Worm (Caenorhabditis elegans): ENCODE data around the gene arrd-12.
A peak's percentile ranks its signal among the peaks of the same experiment; 100 is the strongest.

ce11 chrII:13813413-13813812 lies 47.4 kb downstream of the arrd-12 start:
- TF ChIP-seq elt-3 (tag; optimal IDR thresholded peaks at IDR 0.05), result no peak
- TF ChIP-seq unc-62 (GFP tag; optimal IDR thresholded peaks at IDR 0.05), result no peak
- peak; percentile 69 for TF ChIP-seq ces-1 (GFP tag; optimal IDR thresholded peaks at IDR 0.05)
- no peak for TF ChIP-seq elt-1 (tag; optimal IDR thresholded peaks at IDR 0.05; ENCODE audit: borderline replicate concordance, insufficient read depth)
- TF ChIP-seq unc-39 (tag; optimal IDR thresholded peaks at IDR 0.05), result no peak
- TF ChIP-seq nhr-237 (tag; optimal IDR thresholded peaks at IDR 0.05), result no peak
- no peak for TF ChIP-seq bed-3 (GFP tag; optimal IDR thresholded peaks at IDR 0.05)
- TF ChIP-seq mep-1 (tag; optimal IDR thresholded peaks at IDR 0.05), result no peak
- TF ChIP-seq ham-2 (GFP tag; optimal IDR thresholded peaks at IDR 0.05), result no peak
- no peak for TF ChIP-seq nhr-76 (tag; optimal IDR thresholded peaks at IDR 0.05)
- TF ChIP-seq cnd-1 (tag; optimal IDR thresholded peaks at IDR 0.05), result no peak
